Worm (Caenorhabditis elegans) whole organism, L4 larva: ENCODE results near the gene F31B9.7.

ENCODE experiments used
- egl-27 ChIP-seq: sonication (generic microtip); optimal IDR thresholded peaks from 3 replicates; lab custom pipeline; 2017; ENCODE audit warnings: missing biosample characterization, missing genetic modification reagents, missing genetic modification characterization
- fos-1 ChIP-seq: fragments of 150-350 bp; optimal IDR thresholded peaks from 2 replicates; lab custom pipeline; 2014; ENCODE audit warnings: missing biosample characterization, missing genetic modification characterization
- lir-3 ChIP-seq: sonication (generic microtip); optimal IDR thresholded peaks from 2 replicates; lab custom pipeline; 2016; ENCODE audit warnings: mild to moderate bottlenecking, missing genetic modification characterization, missing compliant biosample characterization
- pqm-1 ChIP-seq: sonication (generic microtip); optimal IDR thresholded peaks from 2 replicates; lab custom pipeline; 2017; ENCODE audit warnings: missing biosample characterization, missing genetic modification characterization
- skn-1 ChIP-seq: fragments of 150-350 bp; optimal IDR thresholded peaks from 2 replicates; lab custom pipeline; 2014; ENCODE audit warnings: missing biosample characterization, missing genetic modification characterization

DNA sequence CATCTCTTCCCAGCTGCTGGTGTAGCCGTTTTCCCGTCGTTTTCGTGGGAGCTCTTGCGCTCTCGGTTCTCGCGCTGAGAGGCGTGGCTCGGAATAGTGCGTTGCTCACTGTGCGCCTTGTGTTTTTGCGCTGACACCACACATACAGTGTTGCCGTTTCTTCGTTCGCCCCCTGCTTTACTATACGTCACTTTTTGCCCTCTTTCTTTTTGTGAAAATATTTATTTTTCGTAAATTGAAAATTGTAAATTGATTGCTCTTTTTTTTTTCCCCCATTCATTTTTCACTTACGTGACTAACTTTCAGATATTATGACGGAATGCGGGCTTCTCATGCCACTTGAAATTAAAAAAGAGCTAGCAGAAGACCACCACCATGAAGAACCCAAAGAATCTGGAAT is 40.7 kb upstream of the F31B9.7 start, which contains the start of gene gmeb-2:
- TF ChIP-seq pqm-1 (tag; lab: Kevin White, UChicago) (no peak), lir-3 (tag; lab: Kevin White, UChicago) (no peak), egl-27 (tag; lab: Kevin White, UChicago) (no peak), fos-1 (tag; lab: Kevin White, UChicago) (no peak), skn-1 (tag; lab: Kevin White, UChicago) (no peak)
